Worm (Caenorhabditis elegans) whole organism, young adult: ENCODE results near the gene R09E10.6.

Experiments
- B0035.1 ChIP-seq: sonication (generic microtip); optimal IDR thresholded peaks from 2 replicates; lab custom pipeline; 2016; ENCODE audit warnings: missing genetic modification characterization, mild to moderate bottlenecking, missing compliant biosample characterization, missing genotype, missing genetic modification reagents
- B0336.3 ChIP-seq: fragments of 200-800 bp; sonication (Bioruptor generic); IDR thresholded peaks from 2 replicates; pipeline ENCODE4 v1.3.6; 2022; ENCODE audit warnings: missing genetic modification characterization, missing compliant biosample characterization
- D2030.7 ChIP-seq: fragments of 200-800 bp; sonication (Bioruptor generic); IDR thresholded peaks from 2 replicates; pipeline ENCODE4 v1.3.6; 2022; ENCODE audit warnings: missing genetic modification reagents, missing genetic modification characterization, missing compliant biosample characterization
- F22D6.2 ChIP-seq: sonication (generic microtip); optimal IDR thresholded peaks from 2 replicates; lab custom pipeline; 2016; ENCODE audit warnings: mild to moderate bottlenecking, missing genetic modification characterization, missing compliant biosample characterization
- F39B2.1 ChIP-seq: fragments of 200-800 bp; sonication (Bioruptor generic); IDR thresholded peaks from 2 replicates; pipeline ENCODE4 v1.3.6; 2022; ENCODE audit warnings: missing genetic modification reagents, missing genetic modification characterization, missing compliant biosample characterization
- F55B11.4 ChIP-seq: sonication (generic microtip); optimal IDR thresholded peaks from 2 replicates; lab custom pipeline; 2016; ENCODE audit warnings: missing compliant biosample characterization, missing genetic modification characterization, borderline replicate concordance; ENCODE audit not compliant: insufficient read depth
- F57C9.4 ChIP-seq: sonication (generic microtip); optimal IDR thresholded peaks from 2 replicates; lab custom pipeline; 2017; ENCODE audit warnings: mild to moderate bottlenecking, missing genetic modification characterization, missing compliant biosample characterization
- T26A5.8 ChIP-seq: sonication (generic microtip); optimal IDR thresholded peaks from 2 replicates; lab custom pipeline; 2016; ENCODE audit warnings: missing genetic modification characterization, missing compliant biosample characterization
- Y53G8AR.9 ChIP-seq: fragments of 200-800 bp; sonication (Bioruptor generic); conservative IDR thresholded peaks from 2 replicates; pipeline ENCODE4 v1.3.6; 2022; ENCODE audit warnings: missing genetic modification reagents, missing genetic modification characterization, missing compliant biosample characterization
- Y56A3A.18 ChIP-seq: fragments of 200-800 bp; sonication (Bioruptor generic); IDR thresholded peaks from 2 replicates; pipeline ENCODE4 v1.3.6; 2022; ENCODE audit warnings: missing genetic modification reagents, missing genetic modification characterization, missing compliant biosample characterization
- efl-1 ChIP-seq: fragments of 150-350 bp; optimal IDR thresholded peaks from 2 replicates; lab custom pipeline; 2014; ENCODE audit warnings: missing biosample characterization, missing genetic modification reagents, missing genetic modification characterization
- ets-4 ChIP-seq: fragments of 200-800 bp; sonication (Bioruptor generic); optimal IDR thresholded peaks from 2 replicates; lab custom pipeline; 2018; ENCODE audit warnings: mild to moderate bottlenecking, missing genetic modification characterization, missing compliant biosample characterization
- gei-17 ChIP-seq: fragments of 200-800 bp; sonication (Bioruptor generic); optimal IDR thresholded peaks from 2 replicates; lab custom pipeline; 2018; ENCODE audit warnings: mild to moderate bottlenecking, missing genetic modification characterization, missing compliant biosample characterization
- him-1 ChIP-seq: sonication (generic microtip); optimal IDR thresholded peaks from 2 replicates; lab custom pipeline; 2016; ENCODE audit warnings: missing genotype, missing genetic modification reagents, missing genetic modification characterization, missing compliant biosample characterization
- hlh-26 ChIP-seq: fragments of 200-800 bp; sonication (Bioruptor generic); conservative IDR thresholded peaks from 2 replicates; pipeline ENCODE4 v1.3.6; 2022; ENCODE audit warnings: missing genetic modification reagents, missing genetic modification characterization, missing compliant biosample characterization
- let-526 ChIP-seq: fragments of 200-800 bp; sonication (Bioruptor generic); IDR thresholded peaks from 2 replicates; pipeline ENCODE4 v1.3.6; 2022; ENCODE audit warnings: missing genetic modification reagents, missing genetic modification characterization, missing compliant biosample characterization
- let-607 ChIP-seq, 2 experiments: fragments of 200-800 bp in 1 of 2; sonication (Bioruptor generic) in 1 of 2; sonication (generic microtip) in 1 of 2; optimal IDR thresholded peaks; 2 replicates each; lab custom pipeline; 2016 to 2018; ENCODE audit warnings: mild to moderate bottlenecking in 2 of 2, missing compliant biosample characterization in 2 of 2, missing genetic modification characterization in 2 of 2, moderate library complexity in 2 of 2, missing genotype in 1 of 2
- lin-26 ChIP-seq: fragments of 200-800 bp; sonication (Bioruptor generic); IDR thresholded peaks from 2 replicates; pipeline ENCODE4 v1.3.6; 2022; ENCODE audit warnings: missing genetic modification reagents, missing genetic modification characterization, missing compliant biosample characterization
- lin-54 ChIP-seq: fragments of 200-800 bp; sonication (Bioruptor generic); optimal IDR thresholded peaks from 2 replicates; lab custom pipeline; 2018; ENCODE audit warnings: mild to moderate bottlenecking, missing genetic modification characterization, missing compliant biosample characterization
- lsl-1 ChIP-seq: fragments of 200-800 bp; sonication (Bioruptor generic); optimal IDR thresholded peaks from 2 replicates; lab custom pipeline; 2018; ENCODE audit warnings: mild to moderate bottlenecking, missing genetic modification characterization, moderate library complexity, missing compliant biosample characterization
- madf-10 ChIP-seq: sonication (generic microtip); optimal IDR thresholded peaks from 2 replicates; lab custom pipeline; 2016; ENCODE audit warnings: mild to moderate bottlenecking, missing genetic modification characterization, missing compliant biosample characterization
- madf-6 ChIP-seq: fragments of 200-800 bp; sonication (Bioruptor generic); IDR thresholded peaks from 2 replicates; pipeline ENCODE4 v1.3.6; 2022; ENCODE audit warnings: missing genetic modification reagents, missing genetic modification characterization, missing compliant biosample characterization
- mxl-1 ChIP-seq: sonication (generic microtip); optimal IDR thresholded peaks from 2 replicates; lab custom pipeline; 2016; ENCODE audit warnings: missing genetic modification characterization, missing compliant biosample characterization
- nfya-2 ChIP-seq: fragments of 200-800 bp; sonication (Bioruptor generic); IDR thresholded peaks from 2 replicates; pipeline ENCODE4 v1.3.6; 2022; ENCODE audit warnings: missing genetic modification reagents, missing genetic modification characterization, missing compliant biosample characterization
- nfyb-1 ChIP-seq: fragments of 200-800 bp; sonication (Bioruptor generic); IDR thresholded peaks from 2 replicates; pipeline ENCODE4 v1.3.6; 2022; ENCODE audit warnings: missing genetic modification reagents, missing genetic modification characterization, missing compliant biosample characterization
- nhr-120 ChIP-seq: fragments of 200-800 bp; sonication (Bioruptor generic); IDR thresholded peaks from 2 replicates; pipeline ENCODE4 v1.3.6; 2022; ENCODE audit warnings: missing genetic modification characterization, missing compliant biosample characterization
- nhr-27 ChIP-seq: fragments of 200-800 bp; sonication (Bioruptor generic); optimal IDR thresholded peaks from 2 replicates; lab custom pipeline; 2018; ENCODE audit warnings: mild to moderate bottlenecking, missing genetic modification characterization, moderate library complexity, missing compliant biosample characterization
- nhr-80 ChIP-seq: sonication (generic microtip); optimal IDR thresholded peaks from 2 replicates; lab custom pipeline; 2016; ENCODE audit warnings: missing genetic modification characterization, missing compliant biosample characterization
- pbrm-1 ChIP-seq: fragments of 200-800 bp; sonication (Bioruptor generic); IDR thresholded peaks from 2 replicates; pipeline ENCODE4 v1.3.6; 2022; ENCODE audit warnings: missing genetic modification reagents, missing genetic modification characterization, missing compliant biosample characterization
- rcor-1 ChIP-seq: fragments of 200-800 bp; sonication (Bioruptor generic); IDR thresholded peaks from 2 replicates; pipeline ENCODE4 v1.3.6; 2022; ENCODE audit warnings: missing genetic modification reagents, missing genetic modification characterization, missing compliant biosample characterization
- snpc-1.1 ChIP-seq: sonication (generic microtip); optimal IDR thresholded peaks from 2 replicates; lab custom pipeline; 2017; ENCODE audit warnings: missing genetic modification characterization, mild to moderate bottlenecking, missing compliant biosample characterization, antibody characterized with exemption, moderate library complexity, missing genotype, missing genetic modification reagents; ENCODE audit not compliant: insufficient read depth
- snpc-3.4 ChIP-seq: sonication (generic microtip); optimal IDR thresholded peaks from 2 replicates; lab custom pipeline; 2017; ENCODE audit warnings: missing genetic modification characterization, mild to moderate bottlenecking, missing compliant biosample characterization, antibody characterized with exemption, moderate library complexity, missing genotype, missing genetic modification reagents
- somi-1 ChIP-seq: fragments of 200-800 bp; sonication (Bioruptor generic); optimal IDR thresholded peaks from 2 replicates; lab custom pipeline; 2018; ENCODE audit warnings: mild to moderate bottlenecking, missing genetic modification characterization, missing compliant biosample characterization
- tlf-1 ChIP-seq: fragments of 200-800 bp; sonication (Bioruptor generic); optimal IDR thresholded peaks from 2 replicates; lab custom pipeline; 2018; ENCODE audit warnings: mild to moderate bottlenecking, missing genetic modification characterization, missing compliant biosample characterization
- unc-130 ChIP-seq: sonication (generic microtip); optimal IDR thresholded peaks from 2 replicates; lab custom pipeline; 2016; ENCODE audit warnings: missing genetic modification reagents, missing genetic modification characterization, missing compliant biosample characterization
- zim-3 ChIP-seq: sonication (generic microtip); optimal IDR thresholded peaks from 2 replicates; lab custom pipeline; 2017; ENCODE audit warnings: mild to moderate bottlenecking, missing genetic modification characterization, moderate library complexity, missing compliant biosample characterization
- ztf-26 ChIP-seq: sonication (generic microtip); optimal IDR thresholded peaks from 2 replicates; lab custom pipeline; 2017; ENCODE audit warnings: missing genetic modification characterization, missing compliant biosample characterization
- ztf-6 ChIP-seq: fragments of 200-800 bp; sonication (Bioruptor generic); IDR thresholded peaks from 2 replicates; pipeline ENCODE4 v1.3.6; 2022; ENCODE audit warnings: missing genetic modification reagents, missing genetic modification characterization, missing compliant biosample characterization

R09E10.6 gene

ce11 chrIV:10304383-10304782 lies 10.5 kb upstream of the R09E10.6 start:
- TF ChIP-seq lsl-1 (GFP tag; lab: Kevin White, UChicago) (no peak), F22D6.2 (tag; lab: Kevin White, UChicago) (no peak), gei-17 (GFP tag; lab: Kevin White, UChicago) (no peak), unc-130 (GFP tag; lab: Kevin White, UChicago) (no peak), let-526 (GFP tag; lab: Robert Waterston, UW) (no peak), tlf-1 (GFP tag; lab: Kevin White, UChicago) (no peak), F55B11.4 (no peak), ztf-26 (tag; lab: Kevin White, UChicago) (no peak), pbrm-1 (GFP tag; lab: Robert Waterston, UW) (no peak), ztf-6 (GFP tag; lab: Robert Waterston, UW) (no peak), Y56A3A.18 (GFP tag; lab: Robert Waterston, UW) (no peak), rcor-1 (GFP tag; lab: Robert Waterston, UW) (no peak), let-607 (tag; optimal IDR thresholded peaks at IDR 0.05; lab: Kevin White, UChicago) (no peak), nhr-80 (no peak), lin-26 (GFP tag; lab: Robert Waterston, UW) (no peak), D2030.7 (GFP tag; lab: Robert Waterston, UW) (no peak), somi-1 (GFP tag; lab: Kevin White, UChicago) (no peak)

ce11 chrIV:10302203-10302602 lies 8.3 kb upstream of the R09E10.6 start, which contains the start of gene R09E10.5:
TSS of gene R09E10.5 (minus strand) at chrIV:10302303.
- no peak for TF ChIP-seq zim-3
- no peak for TF ChIP-seq efl-1 (GFP tag; lab: Kevin White, UChicago)
- TF ChIP-seq B0336.3, result no peak
- no peak for TF ChIP-seq B0035.1 (tag; lab: Kevin White, UChicago)
- TF ChIP-seq him-1 (tag; lab: Kevin White, UChicago), result no peak
- no peak for TF ChIP-seq nhr-120
- TF ChIP-seq snpc-1.1 (tag; lab: Kevin White, UChicago), result no peak
- TF ChIP-seq pbrm-1 (GFP tag; lab: Robert Waterston, UW), result no peak
- TF ChIP-seq madf-6 (GFP tag; lab: Robert Waterston, UW), result no peak
- no peak for TF ChIP-seq nhr-27 (tag; lab: Kevin White, UChicago)
- no peak for TF ChIP-seq T26A5.8 (tag; lab: Kevin White, UChicago)
- TF ChIP-seq let-607 (tag; optimal IDR thresholded peaks at IDR 0.05; lab: Kevin White, UChicago), result no peak
- no peak for TF ChIP-seq lin-54 (GFP tag; lab: Kevin White, UChicago)
- no peak for TF ChIP-seq snpc-3.4 (tag; lab: Kevin White, UChicago)
- TF ChIP-seq, all 124 proteins: peak for 0

- TF ChIP-seq ets-4 (GFP tag; lab: Kevin White, UChicago) (no peak), efl-1 (GFP tag; lab: Kevin White, UChicago) (no peak), nfyb-1 (GFP tag; lab: Robert Waterston, UW) (no peak), gei-17 (GFP tag; lab: Kevin White, UChicago) (no peak), F39B2.1 (GFP tag; lab: Robert Waterston, UW) (no peak), Y53G8AR.9 (GFP tag; lab: Robert Waterston, UW) (no peak), nfya-2 (GFP tag; lab: Robert Waterston, UW) (no peak), F57C9.4 (no peak), D2030.7 (GFP tag; lab: Robert Waterston, UW) (no peak), mxl-1 (tag; lab: Kevin White, UChicago) (no peak), madf-10 (tag; lab: Kevin White, UChicago) (no peak), hlh-26 (no peak)
- TF ChIP-seq, all 124 proteins: peak for 0
These were observed 2.1 kb upstream of the R09E10.6 start for ce11 chrIV:10296036-10296435.
